Worm (Caenorhabditis elegans) whole organism, L4 larva: ENCODE measurements around the gene zfp-3.

Experiments used
- F37D6.2 ChIP-seq: sonication (generic microtip); optimal IDR thresholded peaks from 2 replicates; lab custom pipeline; 2016; ENCODE audit warnings: mild to moderate bottlenecking, missing genetic modification characterization, missing compliant biosample characterization
- F44E2.7 ChIP-seq: fragments of 200-800 bp; sonication (Bioruptor generic); IDR thresholded peaks from 2 replicates; pipeline ENCODE4 v2.1.2; 2022; ENCODE audit warnings: missing genetic modification characterization, missing compliant biosample characterization
- R02D3.7 ChIP-seq: fragments of 150-350 bp; sonication (generic microtip); optimal IDR thresholded peaks from 3 replicates; lab custom pipeline; 2014; ENCODE audit warnings: missing biosample characterization, missing genetic modification characterization
- Y105C5A.15 ChIP-seq: fragments of 200-800 bp; sonication (Bioruptor generic); IDR thresholded peaks from 2 replicates; pipeline ENCODE4 v1.3.6; 2022; ENCODE audit warnings: missing genetic modification characterization, missing compliant biosample characterization
- ZK337.2 ChIP-seq: fragments of 200-800 bp; sonication (Bioruptor generic); IDR thresholded peaks from 2 replicates; pipeline ENCODE4 v1.3.6; 2022; ENCODE audit warnings: missing genetic modification reagents, missing genetic modification characterization, missing compliant biosample characterization
- ZK546.5 ChIP-seq, 2 experiments: sonication (generic microtip); optimal IDR thresholded peaks; 2 replicates each; lab custom pipeline; 2017; ENCODE audit warnings: missing biosample characterization in 2 of 2, missing genetic modification characterization in 2 of 2
- aha-1 ChIP-seq: fragments of 150-350 bp; peaks from one replicate; lab custom pipeline; 2014; ENCODE audit warnings: missing biosample characterization, missing genetic modification characterization
- aly-2 ChIP-seq: sonication (generic microtip); optimal IDR thresholded peaks from 2 replicates; lab custom pipeline; 2018; ENCODE audit warnings: missing biosample characterization, missing genetic modification characterization
- ceh-20 ChIP-seq: fragments of 200-800 bp; sonication (Bioruptor generic); IDR thresholded peaks from 2 replicates; pipeline ENCODE4 v1.3.6; 2022; ENCODE audit warnings: missing genetic modification reagents, missing genetic modification characterization, missing compliant biosample characterization
- ceh-82 ChIP-seq: sonication (generic microtip); optimal IDR thresholded peaks from 2 replicates; lab custom pipeline; 2017; ENCODE audit warnings: missing biosample characterization, missing genetic modification characterization
- cey-2 ChIP-seq: sonication (generic microtip); optimal IDR thresholded peaks from 3 replicates; lab custom pipeline; 2017; ENCODE audit warnings: missing genetic modification characterization, mild to moderate bottlenecking, missing compliant biosample characterization, antibody characterized with exemption, borderline replicate concordance; ENCODE audit not compliant: insufficient read depth
- daf-12 ChIP-seq: fragments of 150-350 bp; optimal IDR thresholded peaks from 2 replicates; lab custom pipeline; 2014; ENCODE audit warnings: missing biosample characterization, missing genetic modification reagents, missing genetic modification characterization
- dmd-6 ChIP-seq: fragments of 200-800 bp; sonication (Bioruptor generic); IDR thresholded peaks from 2 replicates; pipeline ENCODE4 v1.3.6; 2022; ENCODE audit warnings: missing genetic modification reagents, missing genetic modification characterization, missing compliant biosample characterization
- dmd-8 ChIP-seq: fragments of 200-800 bp; sonication (Bioruptor generic); IDR thresholded peaks from 2 replicates; pipeline ENCODE4 v1.3.6; 2022; ENCODE audit warnings: missing genetic modification characterization, missing compliant biosample characterization
- duxl-1 ChIP-seq: sonication (generic microtip); optimal IDR thresholded peaks from 2 replicates; lab custom pipeline; 2016; ENCODE audit warnings: mild to moderate bottlenecking, missing genetic modification characterization, moderate library complexity, missing compliant biosample characterization; ENCODE audit not compliant: poor library complexity
- dve-1 ChIP-seq: sonication (generic microtip); optimal IDR thresholded peaks from 2 replicates; lab custom pipeline; 2017; ENCODE audit warnings: antibody characterized with exemption, mild to moderate bottlenecking, missing genetic modification characterization, missing compliant biosample characterization; ENCODE audit not compliant: insufficient read depth
- fkh-10 ChIP-seq: fragments of 150-350 bp; optimal IDR thresholded peaks from 2 replicates; lab custom pipeline; 2014; ENCODE audit warnings: missing biosample characterization, missing genetic modification reagents, missing genetic modification characterization
- fos-1 ChIP-seq: fragments of 150-350 bp; optimal IDR thresholded peaks from 2 replicates; lab custom pipeline; 2014; ENCODE audit warnings: missing biosample characterization, missing genetic modification characterization
- hmg-1.1 ChIP-seq: fragments of 200-800 bp; sonication (Bioruptor generic); IDR thresholded peaks from 2 replicates; pipeline ENCODE4 v1.3.6; 2022; ENCODE audit warnings: missing genetic modification reagents, missing genetic modification characterization, missing compliant biosample characterization
- lim-7 ChIP-seq: fragments of 200-800 bp; sonication (Bioruptor generic); IDR thresholded peaks from 2 replicates; pipeline ENCODE4 v1.3.6; 2022; ENCODE audit warnings: missing genetic modification characterization, missing compliant biosample characterization
- lin-15B ChIP-seq: fragments of 150-350 bp; sonication (generic microtip); optimal IDR thresholded peaks from 3 replicates; lab custom pipeline; 2014; ENCODE audit warnings: missing biosample characterization, missing genetic modification characterization
- lin-29 ChIP-seq: fragments of 200-800 bp; sonication (Bioruptor generic); IDR thresholded peaks from 2 replicates; pipeline ENCODE4 v1.3.6; 2022; ENCODE audit warnings: missing genetic modification reagents, missing genetic modification characterization, missing compliant biosample characterization
- lir-3 ChIP-seq: sonication (generic microtip); optimal IDR thresholded peaks from 2 replicates; lab custom pipeline; 2016; ENCODE audit warnings: mild to moderate bottlenecking, missing genetic modification characterization, missing compliant biosample characterization
- mdl-1 ChIP-seq, 2 experiments: fragments of 150-350 bp in 1 of 2; sonication (generic microtip) in 1 of 2; optimal IDR thresholded peaks; 2 replicates each; lab custom pipeline; 2014 to 2017; ENCODE audit warnings: missing biosample characterization in 2 of 2, missing genetic modification characterization in 2 of 2
- mdt-29 ChIP-seq: fragments of 200-800 bp; sonication (Bioruptor generic); IDR thresholded peaks from 2 replicates; pipeline ENCODE4 v1.3.6; 2022; ENCODE audit warnings: missing genetic modification reagents, missing genetic modification characterization, missing compliant biosample characterization
- nhr-10 ChIP-seq: fragments of 150-350 bp; optimal IDR thresholded peaks from 2 replicates; lab custom pipeline; 2014; ENCODE audit warnings: missing biosample characterization, missing genetic modification characterization
- nhr-102 ChIP-seq: sonication (generic microtip); optimal IDR thresholded peaks from 2 replicates; lab custom pipeline; 2016; ENCODE audit warnings: mild to moderate bottlenecking, missing genetic modification characterization, moderate library complexity, missing compliant biosample characterization
- nhr-111 ChIP-seq: fragments of 200-800 bp; sonication (Bioruptor generic); optimal IDR thresholded peaks from 2 replicates; lab custom pipeline; 2018; ENCODE audit warnings: mild to moderate bottlenecking, missing genetic modification characterization, missing compliant biosample characterization
- nhr-237 ChIP-seq: sonication (generic microtip); optimal IDR thresholded peaks from 2 replicates; lab custom pipeline; 2017; ENCODE audit warnings: missing biosample characterization, missing genetic modification characterization
- nhr-25 ChIP-seq: sonication (generic microtip); optimal IDR thresholded peaks from 2 replicates; lab custom pipeline; 2017; ENCODE audit warnings: missing genetic modification characterization, mild to moderate bottlenecking, missing compliant biosample characterization, antibody characterized with exemption, moderate library complexity, borderline replicate concordance; ENCODE audit not compliant: insufficient read depth
- nhr-28 ChIP-seq: fragments of 150-350 bp; optimal IDR thresholded peaks from 2 replicates; lab custom pipeline; 2014; ENCODE audit warnings: missing biosample characterization, missing genetic modification characterization
- php-3 ChIP-seq: fragments of 200-800 bp; sonication (Bioruptor generic); IDR thresholded peaks from 2 replicates; pipeline ENCODE4 v1.3.6; 2022; ENCODE audit warnings: missing genetic modification reagents, missing genetic modification characterization, missing compliant biosample characterization
- pqm-1 ChIP-seq: sonication (generic microtip); optimal IDR thresholded peaks from 2 replicates; lab custom pipeline; 2017; ENCODE audit warnings: missing biosample characterization, missing genetic modification characterization
- saeg-2 ChIP-seq: fragments of 200-800 bp; sonication (Bioruptor generic); IDR thresholded peaks from 2 replicates; pipeline ENCODE4 v1.3.6; 2022; ENCODE audit warnings: missing genetic modification reagents, missing genetic modification characterization, missing compliant biosample characterization
- set-16 ChIP-seq: fragments of 200-800 bp; sonication (Bioruptor generic); IDR thresholded peaks from 2 replicates; pipeline ENCODE4 v1.3.6; 2022; ENCODE audit warnings: missing genetic modification reagents, missing genetic modification characterization, missing compliant biosample characterization
- skn-1 ChIP-seq: fragments of 150-350 bp; optimal IDR thresholded peaks from 2 replicates; lab custom pipeline; 2014; ENCODE audit warnings: missing biosample characterization, missing genetic modification characterization
- vab-7 ChIP-seq: fragments of 200-800 bp; sonication (Bioruptor generic); IDR thresholded peaks from 2 replicates; pipeline ENCODE4 v1.3.6; 2022; ENCODE audit warnings: missing genetic modification reagents, missing genetic modification characterization, missing compliant biosample characterization
- zfp-2 ChIP-seq: sonication (generic microtip); optimal IDR thresholded peaks from 2 replicates; lab custom pipeline; 2016; ENCODE audit warnings: mild to moderate bottlenecking, missing genetic modification characterization, missing compliant biosample characterization
- ztf-11 ChIP-seq: fragments of 150-350 bp; optimal IDR thresholded peaks from 2 replicates; lab custom pipeline; 2014; ENCODE audit warnings: missing biosample characterization, missing genetic modification characterization

The zfp-3 gene

DNA sequence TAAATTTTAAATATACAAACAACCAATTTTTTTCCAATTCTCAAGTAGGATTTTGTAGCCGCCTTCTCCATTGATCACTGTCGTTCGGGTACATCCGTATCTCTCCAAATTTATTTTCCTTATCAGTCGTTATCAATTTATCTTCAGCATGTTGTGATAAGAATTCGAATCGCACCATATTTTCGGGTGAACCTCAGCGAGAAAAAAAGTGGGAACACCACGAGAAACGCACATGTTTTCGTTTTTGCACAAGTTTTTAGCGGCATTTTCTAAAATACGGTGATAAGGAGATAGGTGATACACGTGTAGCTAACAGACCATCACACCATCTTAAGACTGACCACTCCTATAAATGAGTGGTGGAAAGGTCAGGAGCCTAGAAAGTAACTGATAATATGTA lies 31.5 kb upstream of the zfp-3 start (continued):
- peak; percentile 92 for TF ChIP-seq dve-1
- no peak for TF ChIP-seq lir-3 (tag; lab: Kevin White, UChicago)
- TF ChIP-seq nhr-237 (tag; lab: Kevin White, UChicago): no peak
- peak; percentile 89 for TF ChIP-seq nhr-102
- no peak for TF ChIP-seq ztf-11
- no peak for TF ChIP-seq R02D3.7
- TF ChIP-seq ceh-20 (GFP tag; lab: Robert Waterston, UW): peak; percentile 36; the same call in 1 of the 2 replicates
- no peak for TF ChIP-seq ZK546.5 (tag; optimal IDR thresholded peaks at IDR 0.05; lab: Kevin White, UChicago)
- no peak for TF ChIP-seq cey-2 (tag; lab: Kevin White, UChicago)
- no peak for TF ChIP-seq fkh-10
- no peak for TF ChIP-seq lim-7 (GFP tag; lab: Robert Waterston, UW)
- no peak for TF ChIP-seq dmd-8 (GFP tag; lab: Robert Waterston, UW)
- no peak for TF ChIP-seq lin-15B (tag; lab: Kevin White, UChicago)
- TF ChIP-seq nhr-111 (GFP tag; lab: Kevin White, UChicago): no peak
- TF ChIP-seq ceh-82: no peak
- no peak for TF ChIP-seq hmg-1.1
- peak; percentile 83 for TF ChIP-seq php-3 (GFP tag; lab: Robert Waterston, UW)
- TF ChIP-seq duxl-1 (tag; lab: Kevin White, UChicago): no peak
- no peak for TF ChIP-seq daf-12 (tag; lab: Kevin White, UChicago)
- no peak for TF ChIP-seq aly-2 (tag; lab: Kevin White, UChicago)
- TF ChIP-seq skn-1 (tag; lab: Kevin White, UChicago): no peak
- TF ChIP-seq vab-7: no peak
- peak; percentile 64; the same call in 1 of the 2 replicates for TF ChIP-seq saeg-2 (GFP tag; lab: Robert Waterston, UW)
- peak; percentile 91 for TF ChIP-seq pqm-1 (tag; lab: Kevin White, UChicago)
- no peak for TF ChIP-seq ZK337.2 (GFP tag; lab: Robert Waterston, UW)
- peak; percentile 61; the same call in 1 of the 2 replicates for TF ChIP-seq mdt-29
- no peak for TF ChIP-seq F44E2.7
- TF ChIP-seq lin-29 (GFP tag; lab: Robert Waterston, UW): no peak
- TF ChIP-seq F37D6.2: no peak
- TF ChIP-seq Y105C5A.15 (GFP tag; lab: Robert Waterston, UW): no peak
- no peak for TF ChIP-seq nhr-10 (tag; lab: Kevin White, UChicago)
- peak; percentile 97 for TF ChIP-seq dmd-6 (GFP tag; lab: Robert Waterston, UW)
- TF ChIP-seq, all 104 proteins: peak for 27

DNA sequence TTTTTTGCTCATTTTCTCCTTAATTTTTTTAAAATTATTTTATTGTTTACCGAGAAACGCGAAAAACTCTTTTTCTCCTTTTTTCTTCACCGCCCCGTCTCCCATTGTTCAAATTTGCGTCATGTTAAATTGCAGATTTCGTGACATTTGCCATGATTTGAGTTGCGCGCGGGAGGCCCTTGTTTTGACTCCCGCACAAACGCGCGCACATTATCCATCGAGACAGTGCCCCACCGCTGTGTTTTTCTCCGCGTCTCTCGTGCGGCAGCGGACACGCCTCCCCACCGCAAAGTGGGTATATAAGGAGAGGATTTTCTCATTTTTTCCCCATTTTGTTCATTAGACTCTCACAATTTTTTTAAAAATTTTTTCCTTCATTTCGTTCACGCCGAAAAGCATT lies 29.6 kb upstream of the zfp-3 start:
- TF ChIP-seq pqm-1 (tag; lab: Kevin White, UChicago) (no peak), set-16 (GFP tag; lab: Robert Waterston, UW) (0 out of 2 replicates have a peak, but pooled peaks have one; percentile 15), aha-1 (peak; percentile 47), lir-3 (tag; lab: Kevin White, UChicago) (no peak), fos-1 (tag; lab: Kevin White, UChicago) (no peak), zfp-2 (tag; lab: Kevin White, UChicago) (no peak), php-3 (GFP tag; lab: Robert Waterston, UW) (no peak)

DNA sequence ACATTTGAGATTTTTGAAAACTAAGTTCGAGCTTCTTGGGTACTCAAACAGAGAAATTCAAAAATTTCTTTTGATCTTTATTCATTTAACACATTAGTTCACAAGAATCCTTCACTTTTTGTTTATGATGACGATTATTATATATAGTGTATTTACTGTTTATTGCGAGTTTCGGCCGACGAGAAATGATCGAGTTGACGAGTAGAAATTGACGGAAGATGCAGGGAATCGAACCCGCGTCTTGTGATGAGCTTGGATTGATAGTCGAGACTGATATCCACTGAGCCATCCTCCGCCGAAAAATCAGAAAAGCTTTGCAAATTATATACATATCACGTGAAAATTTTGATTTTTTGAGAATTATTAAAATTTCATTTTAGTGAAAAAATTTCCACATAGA lies 27.4 kb upstream of the zfp-3 start:
- TF ChIP-seq nhr-28 (tag; lab: Kevin White, UChicago) (no peak), ZK546.5 (tag; optimal IDR thresholded peaks at IDR 0.05; lab: Kevin White, UChicago) (no peak)

DNA sequence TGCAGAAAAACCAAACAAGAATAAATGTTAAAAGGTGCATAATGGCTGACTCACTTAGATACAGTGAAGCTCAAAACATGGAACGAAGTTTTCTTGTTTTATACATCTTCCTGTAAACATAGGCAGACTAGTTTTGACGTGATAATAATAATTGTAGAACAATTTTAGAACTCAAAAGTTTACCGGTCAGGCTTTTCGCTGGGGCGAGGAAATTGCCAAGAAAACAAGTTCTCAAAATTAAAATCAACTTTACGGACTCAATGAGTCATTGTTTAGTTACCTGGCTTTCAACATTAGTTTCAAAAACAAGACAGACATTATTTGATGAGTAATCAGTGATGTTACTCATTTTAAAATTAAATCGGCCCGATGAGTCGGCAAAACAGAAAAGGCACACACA lies 26.4 kb upstream of the zfp-3 start, which contains the start of gene D1005.5:
Gene D1005.5, minus strand, starts transcription at position 101 of the 400 bp plus-strand sequence.
- TF ChIP-seq nhr-10 (tag; lab: Kevin White, UChicago) (no peak), lin-15B (tag; lab: Kevin White, UChicago) (no peak), aly-2 (tag; lab: Kevin White, UChicago) (no peak), nhr-25 (no peak), mdl-1 (tag; optimal IDR thresholded peaks at IDR 0.05; lab: Kevin White, UChicago) (no peak), nhr-237 (tag; lab: Kevin White, UChicago) (no peak), saeg-2 (GFP tag; lab: Robert Waterston, UW) (no peak)
